Worm (Caenorhabditis elegans): ENCODE data around the gene lipl-5.

The lipl-5 gene

ce11 chrV:380186-380585 lies 5.4 kb upstream of the lipl-5 start, which contains the start of gene mltn-8:
Gene mltn-8 (minus strand): TSS chrV:380286.
- TF ChIP-seq fkh-2 (tag; optimal IDR thresholded peaks at IDR 0.05), result no peak
- TF ChIP-seq unc-62 (GFP tag; optimal IDR thresholded peaks at IDR 0.05), result no peak
- TF ChIP-seq tbx-2 (tag; optimal IDR thresholded peaks at IDR 0.05), result no peak
- no peak for TF ChIP-seq fos-1 (tag; optimal IDR thresholded peaks at IDR 0.05)
- no peak for TF ChIP-seq ama-1 (optimal IDR thresholded peaks at IDR 0.05)
- no peak for TF ChIP-seq ztf-11 (tag; optimal IDR thresholded peaks at IDR 0.05)
- no peak for TF ChIP-seq nhr-76 (tag; optimal IDR thresholded peaks at IDR 0.05)
- TF ChIP-seq hmg-11 (tag; optimal IDR thresholded peaks at IDR 0.05), result no peak
- no peak for TF ChIP-seq egl-27 (tag; optimal IDR thresholded peaks at IDR 0.05)
- no peak for TF ChIP-seq lin-39 (tag; optimal IDR thresholded peaks at IDR 0.05)
- no peak for TF ChIP-seq snpc-4 (tag; optimal IDR thresholded peaks at IDR 0.05)

- TF ChIP-seq ceh-82 (tag; optimal IDR thresholded peaks at IDR 0.05) (no peak), pha-4 (tag; optimal IDR thresholded peaks at IDR 0.05) (no peak), nhr-25 (tag; optimal IDR thresholded peaks at IDR 0.05) (peak; percentile 92), ZK546.5 (tag; optimal IDR thresholded peaks at IDR 0.05) (no peak), ceh-9 (tag; optimal IDR thresholded peaks at IDR 0.05) (no peak), fkh-2 (tag; optimal IDR thresholded peaks at IDR 0.05) (no peak), hmg-11 (tag; optimal IDR thresholded peaks at IDR 0.05) (no peak), nhr-43 (tag; optimal IDR thresholded peaks at IDR 0.05; ENCODE audit: poor library complexity, severe bottlenecking) (peak; percentile 97), nhr-12 (tag; optimal IDR thresholded peaks at IDR 0.05) (no peak), nhr-67 (tag; optimal IDR thresholded peaks at IDR 0.05) (no peak), unc-39 (tag; optimal IDR thresholded peaks at IDR 0.05) (no peak), R02D3.7 (tag; optimal IDR thresholded peaks at IDR 0.05) (peak; percentile 0), mml-1 (tag; optimal IDR thresholded peaks at IDR 0.05) (no peak), ama-1 (optimal IDR thresholded peaks at IDR 0.05) (no peak), lin-15B (tag; optimal IDR thresholded peaks at IDR 0.05) (no peak), aly-2 (tag; optimal IDR thresholded peaks at IDR 0.05) (no peak), zag-1 (tag; optimal IDR thresholded peaks at IDR 0.05) (no peak), nhr-76 (tag; optimal IDR thresholded peaks at IDR 0.05) (no peak), unc-62 (GFP tag; optimal IDR thresholded peaks at IDR 0.05) (peak; percentile 27), lsy-12 (tag; optimal IDR thresholded peaks at IDR 0.05) (peak; percentile 14), snpc-4 (tag; optimal IDR thresholded peaks at IDR 0.05) (peak; percentile 31), ztf-4 (tag; optimal IDR thresholded peaks at IDR 0.05) (no peak), mdl-1 (tag; optimal IDR thresholded peaks at IDR 0.05) (no peak), sea-2 (GFP tag; optimal IDR thresholded peaks at IDR 0.05) (no peak), nhr-23 (tag; optimal IDR thresholded peaks at IDR 0.05) (peak; percentile 93), ceh-16 (tag; optimal IDR thresholded peaks at IDR 0.05) (no peak), jun-1 (tag; optimal IDR thresholded peaks at IDR 0.05) (no peak), nhr-77 (tag; optimal IDR thresholded peaks at IDR 0.05) (no peak), nfya-1 (tag; optimal IDR thresholded peaks at IDR 0.05; ENCODE audit: insufficient read depth) (no peak), nhr-237 (tag; optimal IDR thresholded peaks at IDR 0.05) (no peak), nhr-28 (tag; optimal IDR thresholded peaks at IDR 0.05) (no peak), daf-12 (tag; optimal IDR thresholded peaks at IDR 0.05) (no peak), eor-1 (tag; optimal IDR thresholded peaks at IDR 0.05) (no peak), lin-39 (tag; optimal IDR thresholded peaks at IDR 0.05) (no peak), nhr-11 (tag; optimal IDR thresholded peaks at IDR 0.05) (no peak), elt-3 (tag; optimal IDR thresholded peaks at IDR 0.05) (peak; percentile 64 to 72 (median 69)), ztf-11 (tag; optimal IDR thresholded peaks at IDR 0.05) (no peak), tbx-2 (tag; optimal IDR thresholded peaks at IDR 0.05) (peak; percentile 10), egl-5 (tag; optimal IDR thresholded peaks at IDR 0.05) (no peak), fkh-10 (GFP tag; optimal IDR thresholded peaks at IDR 0.05) (no peak), skn-1 (tag; optimal IDR thresholded peaks at IDR 0.05) (no peak), ceh-28 (tag; optimal IDR thresholded peaks at IDR 0.05) (peak; percentile 27), elt-2 (tag; optimal IDR thresholded peaks at IDR 0.05) (peak; percentile 26), pqm-1 (tag; optimal IDR thresholded peaks at IDR 0.05) (no peak), egl-27 (tag; optimal IDR thresholded peaks at IDR 0.05) (peak; percentile 58), fos-1 (tag; optimal IDR thresholded peaks at IDR 0.05) (no peak), elt-1 (tag; optimal IDR thresholded peaks at IDR 0.05) (no peak)
Measured at ce11 chrV:381227-381950, 4.2 kb upstream of the lipl-5 start, which contains the start of gene ZK6.8. Gene ZK6.8 (plus strand): TSS chrV:381908.

All from whole organism, L3 larva.